Fruit fly (Drosophila melanogaster): ENCODE data around the gene CG14864.

The CG14864 gene

DNA sequence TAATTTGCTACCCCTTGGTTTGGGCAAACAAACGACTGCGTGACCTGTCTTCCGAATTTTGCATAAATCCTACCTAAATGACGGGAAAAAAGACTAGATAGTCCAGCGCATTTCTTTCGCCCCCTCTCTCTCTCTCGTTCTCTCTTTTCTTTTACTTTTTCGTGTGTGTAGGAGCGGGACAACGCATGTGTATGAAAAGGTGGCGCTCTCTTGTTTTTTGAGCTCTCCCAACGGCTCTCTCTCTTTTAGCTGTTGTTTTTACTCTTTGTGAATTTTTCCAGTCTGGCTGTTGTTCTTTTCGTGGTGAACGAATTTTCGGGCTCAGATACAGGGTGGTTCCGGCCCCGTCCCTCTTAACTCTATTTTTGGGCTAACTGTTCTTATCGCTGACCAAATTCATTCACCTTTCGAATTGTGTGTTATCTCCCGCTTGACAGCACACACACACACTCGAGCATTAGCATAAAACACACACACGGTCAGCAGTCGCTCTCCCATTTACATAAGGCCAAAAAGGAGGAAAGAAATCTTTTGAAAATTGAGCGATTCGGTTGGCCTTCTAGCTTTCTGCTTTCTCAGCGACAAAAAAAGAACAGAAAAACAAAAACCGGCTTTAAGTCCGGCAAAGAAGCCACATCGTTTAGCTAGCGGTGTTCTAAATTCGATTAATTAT is 23.3 kb upstream of the CG14864 start (continued):
- TF ChIP-seq Nf-YC (tag; optimal IDR thresholded peaks at IDR 0.05) (no peak), CG9609 (GFP tag; optimal IDR thresholded peaks at IDR 0.05) (no peak), CG1792 (GFP tag; optimal IDR thresholded peaks at IDR 0.05) (no peak), HmgZ (tag; optimal IDR thresholded peaks at IDR 0.05) (peak; percentile 59), CG10565 (GFP tag; optimal IDR thresholded peaks at IDR 0.05) (no peak), mirr (GFP tag; optimal IDR thresholded peaks at IDR 0.05) (peak; percentile 16), MTF-1 (GFP tag; optimal IDR thresholded peaks at IDR 0.05; ENCODE audit: borderline replicate concordance) (no peak), Ets65A (GFP tag) (no peak), Max (GFP tag; optimal IDR thresholded peaks at IDR 0.05) (no peak), Poxn (GFP tag; IDR thresholded peaks at IDR 0.05) (no peak), Hmr (GFP tag; optimal IDR thresholded peaks at IDR 0.05) (peak; percentile 23), p53 (GFP tag; optimal IDR thresholded peaks at IDR 0.05) (no peak), CG6272 (GFP tag; IDR thresholded peaks at IDR 0.05) (no peak), lbe (GFP tag; optimal IDR thresholded peaks at IDR 0.05) (peak; percentile 54), CG17385 (GFP tag; optimal IDR thresholded peaks at IDR 0.05) (peak; percentile 17), CG13424 (tag; optimal IDR thresholded peaks at IDR 0.05) (no peak), CG11456 (GFP tag; IDR thresholded peaks at IDR 0.05) (no peak), CG13296 (GFP tag; optimal IDR thresholded peaks at IDR 0.05) (peak; percentile 28), CG10543 (GFP tag; optimal IDR thresholded peaks at IDR 0.05) (no peak), crol (GFP tag; IDR thresholded peaks at IDR 0.05) (no peak), grn (GFP tag; optimal IDR thresholded peaks at IDR 0.05) (peak; percentile 23), CG34376 (GFP tag; optimal IDR thresholded peaks at IDR 0.05) (peak; percentile 38), pb (GFP tag; optimal IDR thresholded peaks at IDR 0.05) (no peak), Xbp1 (GFP tag; optimal IDR thresholded peaks at IDR 0.05) (no peak), CG15479 (GFP tag; optimal IDR thresholded peaks at IDR 0.05) (peak; percentile 49), ase (GFP tag; IDR thresholded peaks at IDR 0.05) (no peak), Lim3 (GFP tag; IDR thresholded peaks at IDR 0.05) (no peak), CG2678 (tag; optimal IDR thresholded peaks at IDR 0.05) (no peak), Lhr (GFP tag; optimal IDR thresholded peaks at IDR 0.05) (no peak), klu (GFP tag; IDR thresholded peaks at IDR 0.05) (no peak)

DNA sequence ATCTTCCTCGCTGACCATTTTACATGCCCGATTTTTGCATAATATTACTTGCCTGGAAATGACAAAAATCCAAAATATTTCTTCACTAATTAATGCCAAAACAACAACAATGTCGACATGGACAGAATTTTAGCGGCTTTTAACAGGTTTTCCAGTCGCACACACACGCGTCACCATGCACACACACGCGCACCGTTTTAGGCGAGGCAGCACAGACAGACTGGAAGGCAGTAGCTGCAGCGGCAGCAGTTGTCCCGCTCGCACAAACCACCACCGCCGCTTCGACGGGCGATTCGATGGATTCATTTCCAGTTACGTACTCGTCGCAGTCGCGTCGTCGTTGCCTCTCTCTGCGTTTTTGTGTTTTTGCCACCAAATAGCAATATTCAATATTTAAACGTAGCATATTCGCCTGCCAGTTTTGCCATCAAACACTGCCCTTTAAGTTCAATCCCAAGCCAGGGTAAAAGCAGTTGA is 22.3 kb upstream of the CG14864 start, which contains the start of gene CG45218:
CG45218 (minus strand) TSS at position 158 of the 477 bp plus-strand sequence.
- TF ChIP-seq CG4730 (GFP tag; IDR thresholded peaks at IDR 0.05) (no peak), CG10543 (GFP tag; optimal IDR thresholded peaks at IDR 0.05) (peak; percentile 39), CG7745 (tag; optimal IDR thresholded peaks at IDR 0.05) (peak; percentile 18), HmgZ (tag; optimal IDR thresholded peaks at IDR 0.05) (peak; percentile 50), mirr (GFP tag; optimal IDR thresholded peaks at IDR 0.05) (peak; percentile 62), corto (GFP tag; optimal IDR thresholded peaks at IDR 0.05) (peak; percentile 0), CG1832 (GFP tag; optimal IDR thresholded peaks at IDR 0.05) (peak; percentile 90), pho (GFP tag; optimal IDR thresholded peaks at IDR 0.05) (no peak), MTF-1 (GFP tag; optimal IDR thresholded peaks at IDR 0.05; ENCODE audit: borderline replicate concordance) (peak; percentile 44), CG8924 (tag; optimal IDR thresholded peaks at IDR 0.05) (peak; percentile 42), CG15479 (GFP tag; optimal IDR thresholded peaks at IDR 0.05) (peak; percentile 44), CG31365 (tag; optimal IDR thresholded peaks at IDR 0.05) (no peak), caup (GFP tag; optimal IDR thresholded peaks at IDR 0.05; ENCODE audit: severe bottlenecking) (peak; percentile 2), insv (GFP tag; optimal IDR thresholded peaks at IDR 0.05) (peak in 1 of 2 experiments; percentile 24), MESR4 (GFP tag; optimal IDR thresholded peaks at IDR 0.05) (peak; percentile 25), Ets65A (GFP tag) (no peak), cg (GFP tag; optimal IDR thresholded peaks at IDR 0.05) (peak; percentile 95), kay (GFP tag; optimal IDR thresholded peaks at IDR 0.05) (peak; percentile 51), lab (GFP tag; optimal IDR thresholded peaks at IDR 0.05) (peak; percentile 39), CG6272 (GFP tag; IDR thresholded peaks at IDR 0.05) (no peak), CG11085 (GFP tag; IDR thresholded peaks at IDR 0.05) (no peak), Spps (tag; optimal IDR thresholded peaks at IDR 0.05) (no peak), grau (tag; optimal IDR thresholded peaks at IDR 0.05) (peak; percentile 5), YL-1 (GFP tag; optimal IDR thresholded peaks at IDR 0.05) (peak; percentile 19), CG17829 (tag; optimal IDR thresholded peaks at IDR 0.05) (peak; percentile 15)

Data from whole organism, embryonic.